Worm (Caenorhabditis elegans) whole organism, L4/young adult: Measurements from ENCODE around the gene D2023.4.

Experiments used
- W03F9.2 ChIP-seq: fragments of 150-350 bp; optimal IDR thresholded peaks from 2 replicates; lab custom pipeline; 2014; ENCODE audit warnings: missing biosample characterization, missing genetic modification characterization
- him-1 ChIP-seq: sonication (generic microtip); optimal IDR thresholded peaks from 2 replicates; lab custom pipeline; 2016; ENCODE audit warnings: missing genotype, missing genetic modification reagents, missing genetic modification characterization, missing compliant biosample characterization

DNA sequence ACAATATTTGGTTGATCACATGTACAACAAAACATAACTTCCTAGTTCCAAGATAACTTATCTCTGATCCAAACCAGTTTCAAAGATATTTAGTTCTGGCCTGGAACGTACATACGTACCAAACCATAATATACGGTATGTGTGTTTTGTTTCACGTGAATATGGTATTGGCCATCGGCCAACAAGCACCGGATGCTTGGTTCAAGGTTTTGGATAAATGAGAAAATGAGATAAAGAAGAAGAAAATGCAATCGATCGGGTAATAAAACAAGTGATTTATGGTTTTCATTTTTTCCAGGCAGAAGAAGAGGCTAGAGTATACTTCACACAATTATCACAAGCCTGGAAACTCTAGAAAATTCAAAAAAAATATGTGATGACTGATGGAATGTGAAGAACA lies 30.2 kb downstream of the D2023.4 start:
- TF ChIP-seq him-1 (tag; lab: Kevin White, UChicago) = no peak
- TF ChIP-seq W03F9.2 = no peak
